Worm (Caenorhabditis elegans) whole organism, early embryonic: ENCODE results near the gene pepm-1.

Source experiments
- ama-1 ChIP-seq: fragments of 150-350 bp; optimal IDR thresholded peaks from 2 replicates; lab custom pipeline; 2014
- flt-1 ChIP-seq: fragments of 200-800 bp; sonication (Bioruptor generic); IDR thresholded peaks from 2 replicates; pipeline ENCODE4 v1.3.6; 2022; ENCODE audit warnings: missing genetic modification characterization, missing compliant biosample characterization
- pes-1 ChIP-seq: fragments of 200-800 bp; sonication (Bioruptor generic); IDR thresholded peaks from 2 replicates; pipeline ENCODE4 v1.3.6; 2022; ENCODE audit warnings: missing genetic modification reagents, missing genetic modification characterization, missing compliant biosample characterization
- scrt-1 ChIP-seq: fragments of 200-800 bp; sonication (Bioruptor generic); IDR thresholded peaks from 2 replicates; pipeline ENCODE4 v1.3.6; 2022; ENCODE audit warnings: missing genetic modification characterization, missing compliant biosample characterization

DNA sequence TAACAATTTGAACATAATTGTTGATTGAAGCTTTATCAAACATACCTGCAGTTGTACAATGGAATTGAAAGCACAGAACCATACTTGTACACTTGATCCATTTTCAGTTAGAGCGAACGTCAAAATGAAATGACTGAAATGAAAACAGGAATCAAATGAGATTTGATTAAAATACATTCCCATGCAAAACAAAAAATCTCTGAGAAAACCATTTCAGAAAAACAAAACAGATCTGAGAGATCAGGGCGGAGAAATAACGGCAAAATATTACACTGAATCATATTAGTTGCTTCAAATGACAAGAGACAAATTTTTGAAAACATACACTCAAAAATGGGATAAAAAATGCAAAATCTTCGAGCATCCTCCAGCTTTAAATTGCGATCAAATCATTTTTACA is 49.1 kb upstream of the pepm-1 start, which contains the start of gene srt-33:
- no peak for TF ChIP-seq flt-1
- no peak for TF ChIP-seq pes-1
- TF ChIP-seq ama-1 (lab: Kevin White, UChicago), result no peak
- no peak for TF ChIP-seq scrt-1
